Worm (Caenorhabditis elegans) whole organism, young adult: ENCODE measurements around the gene tex-2.
A peak's percentile ranks its signal among the peaks of the same experiment; 100 is the strongest.

Source experiments
- B0035.1 ChIP-seq: sonication (generic microtip); optimal IDR thresholded peaks from 2 replicates; lab custom pipeline; 2016; ENCODE audit warnings: missing genetic modification characterization, mild to moderate bottlenecking, missing compliant biosample characterization, missing genotype, missing genetic modification reagents
- B0261.1 ChIP-seq: sonication (generic microtip); optimal IDR thresholded peaks from 2 replicates; lab custom pipeline; 2016; ENCODE audit warnings: mild to moderate bottlenecking, missing genetic modification characterization, moderate library complexity, missing compliant biosample characterization
- C17E4.6 ChIP-seq: fragments of 200-800 bp; sonication (Bioruptor generic); IDR thresholded peaks from 2 replicates; pipeline ENCODE4 v1.3.6; 2022; ENCODE audit warnings: missing genetic modification reagents, missing genetic modification characterization, missing compliant biosample characterization
- F37B4.10 ChIP-seq: fragments of 200-800 bp; sonication (Bioruptor generic); IDR thresholded peaks from 2 replicates; pipeline ENCODE4 v1.3.6; 2022; ENCODE audit warnings: missing genetic modification characterization, missing compliant biosample characterization
- F39B2.1 ChIP-seq: fragments of 200-800 bp; sonication (Bioruptor generic); IDR thresholded peaks from 2 replicates; pipeline ENCODE4 v1.3.6; 2022; ENCODE audit warnings: missing genetic modification reagents, missing genetic modification characterization, missing compliant biosample characterization
- F55B11.4 ChIP-seq: sonication (generic microtip); optimal IDR thresholded peaks from 2 replicates; lab custom pipeline; 2016; ENCODE audit warnings: missing compliant biosample characterization, missing genetic modification characterization, borderline replicate concordance; ENCODE audit not compliant: insufficient read depth
- F57C9.4 ChIP-seq: sonication (generic microtip); optimal IDR thresholded peaks from 2 replicates; lab custom pipeline; 2017; ENCODE audit warnings: mild to moderate bottlenecking, missing genetic modification characterization, missing compliant biosample characterization
- K11D2.4 ChIP-seq: fragments of 200-800 bp; sonication (Bioruptor generic); IDR thresholded peaks from 2 replicates; pipeline ENCODE4 v1.3.6; 2022; ENCODE audit warnings: missing genetic modification reagents, missing genetic modification characterization, missing compliant biosample characterization
- Y53F4B.3 ChIP-seq: fragments of 200-800 bp; sonication (Bioruptor generic); IDR thresholded peaks from 2 replicates; pipeline ENCODE4 v1.3.6; 2022; ENCODE audit warnings: missing genetic modification reagents, missing genetic modification characterization, missing compliant biosample characterization
- Y53G8AR.9 ChIP-seq: fragments of 200-800 bp; sonication (Bioruptor generic); conservative IDR thresholded peaks from 2 replicates; pipeline ENCODE4 v1.3.6; 2022; ENCODE audit warnings: missing genetic modification reagents, missing genetic modification characterization, missing compliant biosample characterization
- Y56A3A.18 ChIP-seq: fragments of 200-800 bp; sonication (Bioruptor generic); IDR thresholded peaks from 2 replicates; pipeline ENCODE4 v1.3.6; 2022; ENCODE audit warnings: missing genetic modification reagents, missing genetic modification characterization, missing compliant biosample characterization
- Y79H2A.3 ChIP-seq: fragments of 200-800 bp; sonication (Bioruptor generic); conservative IDR thresholded peaks from 2 replicates; pipeline ENCODE4 v1.3.6; 2022; ENCODE audit warnings: missing genetic modification reagents, missing genetic modification characterization, missing compliant biosample characterization
- Y95B8A.8 ChIP-seq: fragments of 200-800 bp; sonication (Bioruptor generic); IDR thresholded peaks from 2 replicates; pipeline ENCODE4 v1.3.6; 2022; ENCODE audit warnings: missing genetic modification reagents, missing genetic modification characterization, missing compliant biosample characterization
- ama-1 ChIP-seq, 3 experiments: fragments of 150-350 bp in 1 of 3; sonication (generic microtip) in 2 of 3; optimal IDR thresholded peaks; 2 replicates each; lab custom pipeline; 2014 to 2018; ENCODE audit warnings: missing biosample characterization in 2 of 3, missing genetic modification characterization in 2 of 3, missing genetic modification reagents in 2 of 3
- athp-1 ChIP-seq: sonication (generic microtip); optimal IDR thresholded peaks from 2 replicates; lab custom pipeline; 2017; ENCODE audit warnings: mild to moderate bottlenecking, missing genetic modification characterization, missing compliant biosample characterization
- attf-6 ChIP-seq: fragments of 200-800 bp; sonication (Bioruptor generic); IDR thresholded peaks from 2 replicates; pipeline ENCODE4 v1.3.6; 2022; ENCODE audit warnings: missing genetic modification reagents, missing genetic modification characterization, missing compliant biosample characterization
- bed-1 ChIP-seq: fragments of 200-800 bp; sonication (Bioruptor generic); IDR thresholded peaks from 2 replicates; pipeline ENCODE4 v1.3.6; 2022; ENCODE audit warnings: missing genetic modification reagents, missing genetic modification characterization, missing compliant biosample characterization
- ccch-3 ChIP-seq: fragments of 200-800 bp; sonication (Bioruptor generic); optimal IDR thresholded peaks from 2 replicates; lab custom pipeline; 2018; ENCODE audit warnings: mild to moderate bottlenecking, missing genetic modification characterization, missing compliant biosample characterization
- ceh-27 ChIP-seq: fragments of 200-800 bp; sonication (Bioruptor generic); optimal IDR thresholded peaks from 2 replicates; lab custom pipeline; 2018; ENCODE audit warnings: mild to moderate bottlenecking, missing genetic modification characterization, moderate library complexity, missing compliant biosample characterization
- ceh-58 ChIP-seq: fragments of 200-800 bp; sonication (Bioruptor generic); IDR thresholded peaks from 2 replicates; pipeline ENCODE4 v1.3.6; 2022; ENCODE audit warnings: missing genetic modification characterization, missing compliant biosample characterization
- ceh-91 ChIP-seq: fragments of 200-800 bp; sonication (Bioruptor generic); IDR thresholded peaks from 2 replicates; pipeline ENCODE4 v1.3.6; 2022; ENCODE audit warnings: missing genetic modification reagents, missing genetic modification characterization, missing compliant biosample characterization
- die-1 ChIP-seq: sonication (generic microtip); optimal IDR thresholded peaks from 2 replicates; lab custom pipeline; 2016; ENCODE audit warnings: missing genotype, mild to moderate bottlenecking, missing genetic modification characterization, missing compliant biosample characterization
- dpff-1 ChIP-seq: sonication (generic microtip); optimal IDR thresholded peaks from 2 replicates; lab custom pipeline; 2017; ENCODE audit warnings: mild to moderate bottlenecking, missing genetic modification characterization, missing compliant biosample characterization
- egl-18 ChIP-seq: fragments of 200-800 bp; sonication (Bioruptor generic); IDR thresholded peaks from 2 replicates; pipeline ENCODE4 v1.3.6; 2022; ENCODE audit warnings: missing genetic modification reagents, missing genetic modification characterization, missing compliant biosample characterization
- egl-44 ChIP-seq: fragments of 200-800 bp; sonication (Bioruptor generic); IDR thresholded peaks from 2 replicates; pipeline ENCODE4 v1.3.6; 2022; ENCODE audit warnings: missing genetic modification reagents, missing genetic modification characterization, missing compliant biosample characterization
- egrh-3 ChIP-seq: fragments of 200-800 bp; sonication (Bioruptor generic); IDR thresholded peaks from 2 replicates; pipeline ENCODE4 v1.3.6; 2022; ENCODE audit warnings: missing genetic modification reagents, missing genetic modification characterization, missing compliant biosample characterization
- gei-17 ChIP-seq: fragments of 200-800 bp; sonication (Bioruptor generic); optimal IDR thresholded peaks from 2 replicates; lab custom pipeline; 2018; ENCODE audit warnings: mild to moderate bottlenecking, missing genetic modification characterization, missing compliant biosample characterization
- hlh-26 ChIP-seq: fragments of 200-800 bp; sonication (Bioruptor generic); conservative IDR thresholded peaks from 2 replicates; pipeline ENCODE4 v1.3.6; 2022; ENCODE audit warnings: missing genetic modification reagents, missing genetic modification characterization, missing compliant biosample characterization
- lin-35 ChIP-seq, 3 experiments: fragments of 150-350 bp in 2 of 3; sonication (generic microtip) in 1 of 3; optimal IDR thresholded peaks; 2 replicates each; lab custom pipeline; 2014 to 2018; ENCODE audit warnings: missing biosample characterization in 3 of 3, missing genetic modification characterization in 3 of 3, missing genetic modification reagents in 3 of 3
- lin-40 ChIP-seq: sonication (generic microtip); optimal IDR thresholded peaks from 2 replicates; lab custom pipeline; 2016; ENCODE audit warnings: missing genetic modification characterization, mild to moderate bottlenecking, missing compliant biosample characterization, missing genotype, missing genetic modification reagents
- lir-1 ChIP-seq: fragments of 200-800 bp; sonication (Bioruptor generic); conservative IDR thresholded peaks from 2 replicates; pipeline ENCODE4 v1.3.6; 2022; ENCODE audit warnings: missing genetic modification reagents, missing genetic modification characterization, missing compliant biosample characterization
- lsl-1 ChIP-seq: fragments of 200-800 bp; sonication (Bioruptor generic); optimal IDR thresholded peaks from 2 replicates; lab custom pipeline; 2018; ENCODE audit warnings: mild to moderate bottlenecking, missing genetic modification characterization, moderate library complexity, missing compliant biosample characterization
- madf-10 ChIP-seq: sonication (generic microtip); optimal IDR thresholded peaks from 2 replicates; lab custom pipeline; 2016; ENCODE audit warnings: mild to moderate bottlenecking, missing genetic modification characterization, missing compliant biosample characterization
- madf-3 ChIP-seq: fragments of 200-800 bp; sonication (Bioruptor generic); IDR thresholded peaks from 2 replicates; pipeline ENCODE4 v1.3.6; 2022; ENCODE audit warnings: missing genetic modification reagents, missing genetic modification characterization, missing compliant biosample characterization
- mcd-1 ChIP-seq: fragments of 200-800 bp; sonication (Bioruptor generic); IDR thresholded peaks from 2 replicates; pipeline ENCODE4 v1.3.6; 2022; ENCODE audit warnings: missing genetic modification reagents, missing genetic modification characterization, missing compliant biosample characterization
- nfya-2 ChIP-seq: fragments of 200-800 bp; sonication (Bioruptor generic); IDR thresholded peaks from 2 replicates; pipeline ENCODE4 v1.3.6; 2022; ENCODE audit warnings: missing genetic modification reagents, missing genetic modification characterization, missing compliant biosample characterization
- nfyb-1 ChIP-seq: fragments of 200-800 bp; sonication (Bioruptor generic); IDR thresholded peaks from 2 replicates; pipeline ENCODE4 v1.3.6; 2022; ENCODE audit warnings: missing genetic modification reagents, missing genetic modification characterization, missing compliant biosample characterization
- nhr-179 ChIP-seq: sonication (generic microtip); optimal IDR thresholded peaks from 2 replicates; lab custom pipeline; 2016; ENCODE audit warnings: mild to moderate bottlenecking, missing genetic modification characterization, missing compliant biosample characterization
- nhr-27 ChIP-seq: fragments of 200-800 bp; sonication (Bioruptor generic); optimal IDR thresholded peaks from 2 replicates; lab custom pipeline; 2018; ENCODE audit warnings: mild to moderate bottlenecking, missing genetic modification characterization, moderate library complexity, missing compliant biosample characterization
- nhr-80 ChIP-seq: sonication (generic microtip); optimal IDR thresholded peaks from 2 replicates; lab custom pipeline; 2016; ENCODE audit warnings: missing genetic modification characterization, missing compliant biosample characterization
- pha-4 ChIP-seq: fragments of 150-350 bp; sonication (generic microtip); optimal IDR thresholded peaks from 2 replicates; lab custom pipeline; 2014; ENCODE audit warnings: missing biosample characterization, missing genetic modification reagents, missing genetic modification characterization
- rcor-1 ChIP-seq: fragments of 200-800 bp; sonication (Bioruptor generic); IDR thresholded peaks from 2 replicates; pipeline ENCODE4 v1.3.6; 2022; ENCODE audit warnings: missing genetic modification reagents, missing genetic modification characterization, missing compliant biosample characterization
- repo-1 ChIP-seq: sonication (generic microtip); optimal IDR thresholded peaks from 2 replicates; lab custom pipeline; 2017; ENCODE audit warnings: mild to moderate bottlenecking, missing genetic modification characterization, missing compliant biosample characterization
- snpc-4 ChIP-seq, 5 experiments: fragments of 150-350 bp in 1 of 5; sonication (generic microtip) in 4 of 5; optimal IDR thresholded peaks; 2 replicates each; lab custom pipeline; 2014 to 2018; ENCODE audit warnings: missing genetic modification characterization in 5 of 5, missing biosample characterization in 3 of 5, antibody characterized with exemption in 2 of 5, mild to moderate bottlenecking in 2 of 5, missing compliant biosample characterization in 2 of 5, missing genotype in 2 of 5, moderate library complexity in 2 of 5, missing genetic modification reagents in 1 of 5
- somi-1 ChIP-seq: fragments of 200-800 bp; sonication (Bioruptor generic); optimal IDR thresholded peaks from 2 replicates; lab custom pipeline; 2018; ENCODE audit warnings: mild to moderate bottlenecking, missing genetic modification characterization, missing compliant biosample characterization
- xnd-1 ChIP-seq: sonication (generic microtip); optimal IDR thresholded peaks from 2 replicates; lab custom pipeline; 2016; ENCODE audit warnings: missing genotype, missing genetic modification reagents, missing genetic modification characterization, missing compliant biosample characterization
- ztf-6 ChIP-seq: fragments of 200-800 bp; sonication (Bioruptor generic); IDR thresholded peaks from 2 replicates; pipeline ENCODE4 v1.3.6; 2022; ENCODE audit warnings: missing genetic modification reagents, missing genetic modification characterization, missing compliant biosample characterization

tex-2 gene

ce11 chrII:5844694-5845129 lies 28.7 kb downstream of the tex-2 start:
- peak; percentile 99 for TF ChIP-seq rcor-1 (GFP tag; lab: Robert Waterston, UW)
- TF ChIP-seq B0035.1 (tag; lab: Kevin White, UChicago) = peak; percentile 97
- TF ChIP-seq ama-1 (optimal IDR thresholded peaks at IDR 0.05; lab: Kevin White, UChicago) = peak; percentile 100
- peak; percentile 91 to 94 for TF ChIP-seq ama-1 (GFP tag; optimal IDR thresholded peaks at IDR 0.05; lab: Kevin White, UChicago)
- peak; percentile 94 for TF ChIP-seq Y79H2A.3 (GFP tag; lab: Robert Waterston, UW)
- peak; percentile 31 for TF ChIP-seq ccch-3 (GFP tag; lab: Kevin White, UChicago)
- TF ChIP-seq Y56A3A.18 = peak; percentile 98
- peak; percentile 81 for TF ChIP-seq dpff-1 (tag; lab: Kevin White, UChicago)
- TF ChIP-seq C17E4.6 = peak; percentile 99
- TF ChIP-seq nhr-80 (tag; lab: Kevin White, UChicago) = peak; percentile 81
- TF ChIP-seq Y95B8A.8 = peak; percentile 98
- TF ChIP-seq repo-1 = peak; percentile 100
- peak; percentile 95 for TF ChIP-seq egl-18
- peak; percentile 99 for TF ChIP-seq nfyb-1 (GFP tag; lab: Robert Waterston, UW)
- TF ChIP-seq egrh-3 = peak; percentile 84
- peak; percentile 61; the same call in 1 of the 2 replicates for TF ChIP-seq ceh-58 (GFP tag; lab: Robert Waterston, UW)
- TF ChIP-seq xnd-1 = peak; percentile 71
- peak; percentile 98 for TF ChIP-seq K11D2.4 (GFP tag; lab: Robert Waterston, UW)
- peak; percentile 95 for TF ChIP-seq gei-17 (GFP tag; lab: Kevin White, UChicago)
- TF ChIP-seq nhr-27 (tag; lab: Kevin White, UChicago) = peak; percentile 93
- peak; percentile 76; the same call in 1 of the 2 replicates for TF ChIP-seq nfya-2
- peak; percentile 98 for TF ChIP-seq somi-1 (GFP tag; lab: Kevin White, UChicago)
- TF ChIP-seq F55B11.4 = no peak
- peak; percentile 100 for TF ChIP-seq attf-6 (GFP tag; lab: Robert Waterston, UW)
- peak; percentile 100 for TF ChIP-seq snpc-4 (GFP tag; optimal IDR thresholded peaks at IDR 0.05; lab: Kevin White, UChicago)
- TF ChIP-seq snpc-4 (tag; optimal IDR thresholded peaks at IDR 0.05; lab: Kevin White, UChicago) = peak; percentile 100
- TF ChIP-seq lir-1 (GFP tag; lab: Robert Waterston, UW) = peak; percentile 94
- peak; percentile 99 for TF ChIP-seq lin-40
- TF ChIP-seq ztf-6 (GFP tag; lab: Robert Waterston, UW) = peak; percentile 95
- peak; percentile 95 for TF ChIP-seq madf-3 (GFP tag; lab: Robert Waterston, UW)
- TF ChIP-seq athp-1 (tag; lab: Kevin White, UChicago) = peak; percentile 95
- TF ChIP-seq Y53G8AR.9 (GFP tag; lab: Robert Waterston, UW) = peak; percentile 99
- TF ChIP-seq bed-1 (GFP tag; lab: Robert Waterston, UW) = peak; percentile 77; the same call in 1 of the 2 replicates
- TF ChIP-seq ceh-27 (GFP tag; lab: Kevin White, UChicago) = peak; percentile 99
- peak; percentile 96 for TF ChIP-seq F57C9.4
- peak; percentile 99 for TF ChIP-seq pha-4 (tag; lab: Kevin White, UChicago)
- peak in 2 of 3 experiments; percentile 91 to 94 for TF ChIP-seq lin-35 (GFP tag; optimal IDR thresholded peaks at IDR 0.05; lab: Kevin White, UChicago)
- peak; percentile 89 for TF ChIP-seq F39B2.1 (GFP tag; lab: Robert Waterston, UW)
- TF ChIP-seq egl-44 (GFP tag; lab: Robert Waterston, UW) = peak; percentile 95
- TF ChIP-seq lsl-1 = peak; percentile 84
- TF ChIP-seq madf-10 = peak; percentile 97
- peak; percentile 93; the same call in 1 of the 2 replicates for TF ChIP-seq F37B4.10 (GFP tag; lab: Robert Waterston, UW)
- peak; percentile 88 for TF ChIP-seq die-1
- TF ChIP-seq ceh-91 = peak; percentile 76
- TF ChIP-seq B0261.1 (tag; lab: Kevin White, UChicago) = peak; percentile 58
- TF ChIP-seq mcd-1 = peak; percentile 98
- TF ChIP-seq nhr-179 (tag; lab: Kevin White, UChicago) = peak; percentile 78
- TF ChIP-seq Y53F4B.3 (GFP tag; lab: Robert Waterston, UW) = peak; percentile 81
- no peak for TF ChIP-seq hlh-26 (GFP tag; lab: Robert Waterston, UW)
